Fruit fly (Drosophila melanogaster) whole organism, prepupa: Measurements from ENCODE around the gene CG10486.

Experiments used
- CG10631 ChIP-seq: fragments of 200-800 bp; sonication (Bioruptor generic); optimal IDR thresholded peaks from 2 replicates; lab custom pipeline; 2016; ENCODE audit warnings: missing biosample characterization, missing genetic modification characterization
- CG10669 ChIP-seq: fragments of 200-800 bp; sonication (Bioruptor generic); optimal IDR thresholded peaks from 3 replicates; lab custom pipeline; 2018; ENCODE audit warnings: missing biosample characterization, mild to moderate bottlenecking, missing genetic modification characterization, moderate library complexity
- CG11762 ChIP-seq: fragments of 200-800 bp; sonication (Bioruptor generic); optimal IDR thresholded peaks from 3 replicates; lab custom pipeline; 2016; ENCODE audit warnings: missing biosample characterization, missing genetic modification characterization; ENCODE audit not compliant: insufficient read depth
- CG11902 ChIP-seq: fragments of 200-800 bp; sonication (Bioruptor generic); optimal IDR thresholded peaks from 3 replicates; lab custom pipeline; 2016; ENCODE audit warnings: missing biosample characterization, missing genetic modification characterization
- CG15336 ChIP-seq: fragments of 200-800 bp; sonication (Bioruptor generic); IDR thresholded peaks from 2 replicates; pipeline ENCODE4 v1.3.6; 2022; ENCODE audit warnings: missing biosample characterization, missing genetic modification characterization
- CG34406 ChIP-seq: fragments of 200-800 bp; sonication (Bioruptor generic); optimal IDR thresholded peaks from 3 replicates; lab custom pipeline; 2016; ENCODE audit warnings: missing biosample characterization, missing genetic modification characterization
- CG3919 ChIP-seq: fragments of 200-800 bp; sonication (Bioruptor generic); optimal IDR thresholded peaks from 3 replicates; lab custom pipeline; 2016; ENCODE audit warnings: missing biosample characterization, missing genetic modification characterization
- CG4318 ChIP-seq: fragments of 200-800 bp; sonication (Bioruptor generic); optimal IDR thresholded peaks from 3 replicates; lab custom pipeline; 2017; ENCODE audit warnings: missing biosample characterization, mild to moderate bottlenecking, missing genetic modification characterization
- CG6276 ChIP-seq: fragments of 200-800 bp; sonication (Bioruptor generic); optimal IDR thresholded peaks from 2 replicates; lab custom pipeline; 2017; ENCODE audit warnings: missing biosample characterization, mild to moderate bottlenecking, missing genetic modification characterization
- CG6792 ChIP-seq: fragments of 200-800 bp; sonication (Bioruptor generic); optimal IDR thresholded peaks from 3 replicates; lab custom pipeline; 2016; ENCODE audit warnings: missing biosample characterization, missing genetic modification characterization
- CG6854 ChIP-seq: fragments of 200-800 bp; sonication (Bioruptor generic); optimal IDR thresholded peaks from 2 replicates; lab custom pipeline; 2017; ENCODE audit warnings: missing biosample characterization, mild to moderate bottlenecking, missing genetic modification characterization
- CG7368 ChIP-seq: fragments of 200-800 bp; sonication (Bioruptor generic); optimal IDR thresholded peaks from 3 replicates; lab custom pipeline; 2016; ENCODE audit warnings: missing biosample characterization, missing genetic modification characterization
- CG8119 ChIP-seq: fragments of 200-800 bp; sonication (Bioruptor generic); IDR thresholded peaks from 3 replicates; pipeline ENCODE4 v1.3.6; 2022; ENCODE audit warnings: missing biosample characterization, missing genetic modification characterization
- CG8319 ChIP-seq: fragments of 200-800 bp; sonication (Bioruptor generic); optimal IDR thresholded peaks from 3 replicates; lab custom pipeline; 2016; ENCODE audit warnings: missing biosample characterization, missing genetic modification characterization
- CG8632 ChIP-seq: fragments of 200-800 bp; sonication (Bioruptor generic); optimal IDR thresholded peaks from 3 replicates; lab custom pipeline; 2016; ENCODE audit warnings: missing biosample characterization, missing genetic modification characterization
- CG9139 ChIP-seq: fragments of 200-800 bp; sonication (Bioruptor generic); optimal IDR thresholded peaks from 3 replicates; lab custom pipeline; 2017; ENCODE audit warnings: missing biosample characterization, mild to moderate bottlenecking, missing genetic modification characterization
- Eip75B ChIP-seq: fragments of 200-800 bp; sonication (Bioruptor generic); optimal IDR thresholded peaks from 3 replicates; lab custom pipeline; 2016; ENCODE audit warnings: missing biosample characterization, missing genetic modification characterization
- Eip78C ChIP-seq: fragments of 200-800 bp; sonication (Bioruptor generic); peaks from one replicate; lab custom pipeline; 2016; ENCODE audit warnings: missing biosample characterization, missing genetic modification characterization
- Ets21C ChIP-seq: fragments of 200-800 bp; sonication (Bioruptor generic); optimal IDR thresholded peaks from 3 replicates; lab custom pipeline; 2016; ENCODE audit warnings: missing biosample characterization, missing genetic modification characterization
- Ets96B ChIP-seq: fragments of 200-800 bp; optimal IDR thresholded peaks from 2 replicates; lab custom pipeline; 2019; ENCODE audit warnings: missing biosample characterization, mild to moderate bottlenecking, missing genetic modification characterization, moderate library complexity
- Gug ChIP-seq: fragments of 200-800 bp; sonication (Bioruptor generic); IDR thresholded peaks from 2 replicates; pipeline ENCODE4 v1.3.6; 2022; ENCODE audit warnings: missing biosample characterization, missing genetic modification characterization
- Hr39 ChIP-seq: fragments of 200-800 bp; sonication (Bioruptor generic); optimal IDR thresholded peaks from 2 replicates; lab custom pipeline; 2016; ENCODE audit warnings: missing biosample characterization, missing genetic modification characterization
- Hr4 ChIP-seq: fragments of 200-800 bp; sonication (Bioruptor generic); optimal IDR thresholded peaks from 3 replicates; lab custom pipeline; 2016; ENCODE audit warnings: missing biosample characterization, missing genetic modification characterization
- Smox ChIP-seq: fragments of 200-800 bp; sonication (Bioruptor generic); optimal IDR thresholded peaks from 3 replicates; lab custom pipeline; 2016; ENCODE audit warnings: missing biosample characterization, missing genetic modification characterization
- achi ChIP-seq: fragments of 200-800 bp; sonication (Bioruptor generic); optimal IDR thresholded peaks from 3 replicates; lab custom pipeline; 2016; ENCODE audit warnings: missing biosample characterization, missing genetic modification characterization
- acj6 ChIP-seq: fragments of 200-800 bp; sonication (Bioruptor generic); optimal IDR thresholded peaks from 3 replicates; lab custom pipeline; 2016; ENCODE audit warnings: missing biosample characterization, missing genetic modification characterization
- cyc ChIP-seq: fragments of 200-800 bp; sonication (Bioruptor generic); optimal IDR thresholded peaks from 3 replicates; lab custom pipeline; 2016; ENCODE audit warnings: missing biosample characterization, missing genetic modification characterization
- dac ChIP-seq: fragments of 200-800 bp; sonication (Bioruptor generic); optimal IDR thresholded peaks from 2 replicates; lab custom pipeline; 2017; ENCODE audit warnings: missing biosample characterization, mild to moderate bottlenecking, missing genetic modification characterization
- dsx ChIP-seq: fragments of 200-800 bp; optimal IDR thresholded peaks from 3 replicates; lab custom pipeline; 2019; ENCODE audit warnings: missing biosample characterization, mild to moderate bottlenecking, missing genetic modification characterization, moderate library complexity; ENCODE audit not compliant: poor library complexity, severe bottlenecking
- eg ChIP-seq: fragments of 200-800 bp; sonication (Bioruptor generic); IDR thresholded peaks from 3 replicates; pipeline ENCODE4 v1.3.6; 2022; ENCODE audit warnings: missing biosample characterization, missing genetic modification characterization
- fd59A ChIP-seq: fragments of 200-800 bp; sonication (Bioruptor generic); optimal IDR thresholded peaks from 2 replicates; lab custom pipeline; 2017; ENCODE audit warnings: missing biosample characterization, mild to moderate bottlenecking, missing genetic modification characterization, missing genetic modification reagents
- fd85E ChIP-seq: fragments of 200-800 bp; sonication (Bioruptor generic); optimal IDR thresholded peaks from 3 replicates; lab custom pipeline; 2016; ENCODE audit warnings: missing biosample characterization, missing genetic modification characterization
- fkh ChIP-seq: fragments of 200-800 bp; sonication (Bioruptor generic); optimal IDR thresholded peaks from 3 replicates; lab custom pipeline; 2017; ENCODE audit warnings: missing biosample characterization, mild to moderate bottlenecking, missing genetic modification characterization, moderate library complexity
- lz ChIP-seq: fragments of 200-800 bp; sonication (Bioruptor generic); optimal IDR thresholded peaks from 3 replicates; lab custom pipeline; 2016; ENCODE audit warnings: missing biosample characterization, missing genetic modification characterization
- pdm3 ChIP-seq: fragments of 200-800 bp; sonication (Bioruptor generic); optimal IDR thresholded peaks from 3 replicates; lab custom pipeline; 2016; ENCODE audit warnings: missing biosample characterization, missing genetic modification characterization
- salr ChIP-seq, 2 experiments: fragments of 200-800 bp; sonication (Bioruptor generic); optimal IDR thresholded peaks; 3 replicates each; lab custom pipeline; 2016 to 2018; ENCODE audit warnings: missing biosample characterization in 2 of 2, missing genetic modification characterization in 2 of 2, mild to moderate bottlenecking in 1 of 2
- ss ChIP-seq, 2 experiments: fragments of 200-800 bp; sonication (Bioruptor generic); optimal IDR thresholded peaks; 2 replicates in 1 of 2; 3 replicates in 1 of 2; lab custom pipeline; 2017 to 2018; ENCODE audit warnings: mild to moderate bottlenecking in 2 of 2, missing biosample characterization in 2 of 2, missing genetic modification characterization in 2 of 2, moderate library complexity in 1 of 2
- topi ChIP-seq: fragments of 200-800 bp; sonication (Bioruptor generic); optimal IDR thresholded peaks from 3 replicates; lab custom pipeline; 2016; ENCODE audit warnings: missing biosample characterization, missing genetic modification characterization
- vri ChIP-seq: fragments of 200-800 bp; sonication (Bioruptor generic); optimal IDR thresholded peaks from 3 replicates; lab custom pipeline; 2016; ENCODE audit warnings: missing biosample characterization, mild to moderate bottlenecking, missing genetic modification characterization

The CG10486 gene

dm6 chr3L:5922005-5922685, 15.6 kb upstream of the CG10486 start, which contains the start of gene CG32407 (continued):
- TF ChIP-seq CG3919 (GFP tag; lab: Kevin White, UChicago) (peak; percentile 18), CG11902 (no peak), Ets96B (tag; lab: Kevin White, UChicago) (no peak), eg (0 out of 3 replicates have a peak, but pooled peaks have one; percentile 8), dac (GFP tag; lab: Kevin White, UChicago) (no peak), Ets21C (GFP tag; lab: Kevin White, UChicago) (no peak), CG9139 (GFP tag; lab: Kevin White, UChicago) (no peak), CG6276 (GFP tag; lab: Kevin White, UChicago) (no peak), Hr4 (GFP tag; lab: Kevin White, UChicago) (no peak), salr (GFP tag; optimal IDR thresholded peaks at IDR 0.05; lab: Kevin White, UChicago) (no peak), Gug (GFP tag; lab: Robert Waterston, UW) (no peak), CG4318 (no peak), pdm3 (GFP tag; lab: Kevin White, UChicago) (no peak), CG8632 (GFP tag; lab: Kevin White, UChicago) (no peak), CG34406 (no peak), CG7368 (GFP tag; lab: Kevin White, UChicago) (no peak), CG11762 (no peak), CG8119 (GFP tag; lab: Robert Waterston, UW) (no peak), Eip75B (GFP tag; lab: Kevin White, UChicago) (no peak), CG10669 (GFP tag; lab: Kevin White, UChicago) (no peak), CG15336 (0 out of 2 replicates have a peak, but pooled peaks have one; percentile 14), fd59A (GFP tag; lab: Kevin White, UChicago) (no peak), Eip78C (GFP tag; lab: Kevin White, UChicago) (peak; percentile 61), acj6 (GFP tag; lab: Kevin White, UChicago) (no peak), lz (GFP tag; lab: Kevin White, UChicago) (no peak), vri (peak; percentile 83), fd85E (no peak), dsx (no peak), topi (no peak), ss (GFP tag; optimal IDR thresholded peaks at IDR 0.05; lab: Kevin White, UChicago) (peak in 1 of 2 experiments; percentile 3), Smox (GFP tag; lab: Kevin White, UChicago) (no peak), CG8319 (no peak), CG6792 (GFP tag; lab: Kevin White, UChicago) (no peak), fkh (GFP tag; lab: Kevin White, UChicago) (peak; percentile 72), Hr39 (no peak), cyc (GFP tag; lab: Kevin White, UChicago) (no peak)

- no peak for TF ChIP-seq CG6854
- no peak for TF ChIP-seq Eip78C (GFP tag; lab: Kevin White, UChicago)
- TF ChIP-seq CG10631 (GFP tag; lab: Kevin White, UChicago), result no peak
Observed at dm6 chr3L:5921216-5921615, 14.7 kb upstream of the CG10486 start, which contains the start of gene PXo. Gene PXo, minus strand, starts transcription at chr3L:5921316.

DNA sequence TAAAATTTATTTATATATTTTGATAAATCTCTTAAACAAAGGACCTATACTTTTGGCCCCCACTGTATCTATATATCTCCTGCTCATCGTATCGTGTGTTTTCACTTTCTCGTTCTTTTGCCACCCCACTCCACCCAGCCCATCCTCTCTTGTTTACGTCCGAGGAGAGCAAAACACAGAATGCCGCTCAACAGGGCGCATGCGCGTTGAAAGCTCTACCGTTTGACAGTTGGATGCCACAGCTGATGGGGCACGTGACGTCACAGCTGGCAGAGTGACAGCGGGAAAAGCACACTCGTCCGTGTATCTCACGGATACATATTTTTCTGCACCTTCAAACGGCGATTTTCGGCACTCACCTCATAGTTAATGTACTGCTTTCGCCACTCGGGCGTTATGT, 14.3 kb upstream of the CG10486 start:
- peak; percentile 61 for TF ChIP-seq achi
- TF ChIP-seq Smox (GFP tag; lab: Kevin White, UChicago), result no peak
- TF ChIP-seq eg, result 0 out of 3 replicates have a peak, but pooled peaks have one; percentile 20
